Worm (Caenorhabditis elegans): Measurements from ENCODE around the gene F41E7.9.

Gene F41E7.9

DNA sequence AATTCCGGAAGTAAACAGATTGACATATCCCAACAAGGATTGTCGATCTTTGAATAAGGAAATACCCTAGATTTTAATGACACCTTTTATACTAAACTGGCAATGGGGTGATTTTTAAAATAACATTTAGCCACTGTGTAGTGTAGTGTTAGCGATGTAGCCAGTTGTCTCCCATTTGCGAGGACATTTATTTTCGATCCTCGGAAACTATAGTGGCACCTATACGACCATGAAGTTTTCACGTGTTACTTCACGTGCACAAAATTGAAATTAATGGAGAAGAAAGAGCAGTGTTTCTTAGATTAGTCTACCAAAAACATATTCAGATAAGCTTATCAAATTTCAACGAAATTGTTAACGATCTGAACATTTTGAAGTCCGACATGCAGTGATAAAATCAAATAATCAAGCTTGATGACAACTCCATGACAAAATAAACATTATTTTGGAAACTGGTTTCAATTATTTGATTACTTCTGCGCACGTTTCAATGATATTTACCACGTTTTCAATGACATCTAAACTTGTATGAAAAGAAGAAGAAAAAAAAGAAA lies 17.6 kb upstream of the F41E7.9 start, which contains the start of gene R07E3.4 (continued):
- TF ChIP-seq lin-35 (GFP tag; optimal IDR thresholded peaks at IDR 0.05) (peak in 1 of 2 experiments; percentile 16), grh-1 (GFP tag; IDR thresholded peaks at IDR 0.05) (peak; percentile 61), nhr-20 (tag; optimal IDR thresholded peaks at IDR 0.05) (peak; percentile 86)

- TF ChIP-seq jun-1 (tag; optimal IDR thresholded peaks at IDR 0.05) (peak; percentile 31), nhr-71 (tag; optimal IDR thresholded peaks at IDR 0.05) (peak; percentile 74), nhr-12 (tag; optimal IDR thresholded peaks at IDR 0.05) (no peak), ceh-82 (tag; optimal IDR thresholded peaks at IDR 0.05) (peak in 1 of 3 experiments; percentile 15), mep-1 (tag; optimal IDR thresholded peaks at IDR 0.05) (peak; percentile 28), nhr-77 (tag; optimal IDR thresholded peaks at IDR 0.05) (peak; percentile 44), Y116A8C.19 (tag; optimal IDR thresholded peaks at IDR 0.05; ENCODE audit: borderline replicate concordance) (no peak), lin-35 (GFP tag; optimal IDR thresholded peaks at IDR 0.05) (peak in 1 of 2 experiments; percentile 14), nhr-20 (tag; optimal IDR thresholded peaks at IDR 0.05) (peak; percentile 65), lir-3 (tag; optimal IDR thresholded peaks at IDR 0.05; ENCODE audit: poor library complexity) (no peak), nhr-85 (tag) (peak; percentile 89), egl-27 (tag; optimal IDR thresholded peaks at IDR 0.05) (peak; percentile 21 to 55), ces-1 (GFP tag; optimal IDR thresholded peaks at IDR 0.05) (no peak), blmp-1 (tag; optimal IDR thresholded peaks at IDR 0.05) (peak; percentile 48), tlp-1 (tag; optimal IDR thresholded peaks at IDR 0.05) (no peak), hpl-2 (GFP tag; optimal IDR thresholded peaks at IDR 0.05) (no peak), zag-1 (tag; optimal IDR thresholded peaks at IDR 0.05) (no peak), zip-4 (GFP tag; optimal IDR thresholded peaks at IDR 0.05) (no peak), pqm-1 (tag; optimal IDR thresholded peaks at IDR 0.05) (no peak), alr-1 (tag; optimal IDR thresholded peaks at IDR 0.05; ENCODE audit: borderline replicate concordance) (no peak), snu-23 (GFP tag; optimal IDR thresholded peaks at IDR 0.05) (peak; percentile 43), lsy-2 (tag; optimal IDR thresholded peaks at IDR 0.05) (peak in 1 of 2 experiments; percentile 24), nhr-47 (tag; optimal IDR thresholded peaks at IDR 0.05) (peak; percentile 25), ceh-63 (GFP tag; optimal IDR thresholded peaks at IDR 0.05) (no peak), unc-130 (tag; optimal IDR thresholded peaks at IDR 0.05) (peak; percentile 5), mef-2 (tag; optimal IDR thresholded peaks at IDR 0.05) (no peak), tbx-2 (tag; optimal IDR thresholded peaks at IDR 0.05) (peak; percentile 39), elt-2 (tag; optimal IDR thresholded peaks at IDR 0.05) (peak; percentile 47), nhr-90 (tag; optimal IDR thresholded peaks at IDR 0.05; ENCODE audit: poor library complexity) (peak; percentile 15), unc-98 (GFP tag; IDR thresholded peaks at IDR 0.05) (no peak), efl-1 (optimal IDR thresholded peaks at IDR 0.05) (no peak), efl-1 (GFP tag; optimal IDR thresholded peaks at IDR 0.05 in 1 of 2) (peak in 1 of 2 experiments; percentile 78), lin-14 (GFP tag; optimal IDR thresholded peaks at IDR 0.05) (peak; percentile 84), elt-3 (tag; optimal IDR thresholded peaks at IDR 0.05) (peak in 2 of 6 experiments; percentile 4 to 71), skn-1 (tag; optimal IDR thresholded peaks at IDR 0.05) (peak; percentile 78), mdl-1 (tag; optimal IDR thresholded peaks at IDR 0.05) (peak in 1 of 2 experiments; percentile 38), rnt-1 (tag; optimal IDR thresholded peaks at IDR 0.05) (peak; percentile 72), unc-62 (GFP tag; optimal IDR thresholded peaks at IDR 0.05) (no peak), ztf-4 (tag; optimal IDR thresholded peaks at IDR 0.05) (no peak), dsc-1 (tag; optimal IDR thresholded peaks at IDR 0.05) (peak; percentile 29), fkh-8 (tag; optimal IDR thresholded peaks at IDR 0.05) (no peak), fos-1 (tag; optimal IDR thresholded peaks at IDR 0.05) (no peak), nhr-19 (GFP tag; conservative IDR thresholded peaks at IDR 0.05) (peak; percentile 56), egl-13 (tag; optimal IDR thresholded peaks at IDR 0.05) (no peak), ztf-11 (tag; optimal IDR thresholded peaks at IDR 0.05) (no peak)
These were observed 16.3 kb upstream of the F41E7.9 start for ce11 chrX:10332035-10332614.

Measured in whole organism, L1 larva.